Fruit fly (Drosophila melanogaster): ENCODE data around the gene CG9948.

Gene CG9948

dm6 chr3L:6947188-6947971 lies 8.4 kb upstream of the CG9948 start:
- TF ChIP-seq CG8478 (optimal IDR thresholded peaks at IDR 0.05): no peak

- no peak for TF ChIP-seq CTCF (optimal IDR thresholded peaks at IDR 0.05)
- TF ChIP-seq CG8478 (optimal IDR thresholded peaks at IDR 0.05): no peak
Observed at dm6 chr3L:6957753-6958420, 2.1 kb downstream of the CG9948 start, which contains the start of the genes Uqcc1 and Surf1. Uqcc1 (minus strand) TSS chr3L:6958108. Surf1 (plus strand) TSS chr3L:6958346.

DNA sequence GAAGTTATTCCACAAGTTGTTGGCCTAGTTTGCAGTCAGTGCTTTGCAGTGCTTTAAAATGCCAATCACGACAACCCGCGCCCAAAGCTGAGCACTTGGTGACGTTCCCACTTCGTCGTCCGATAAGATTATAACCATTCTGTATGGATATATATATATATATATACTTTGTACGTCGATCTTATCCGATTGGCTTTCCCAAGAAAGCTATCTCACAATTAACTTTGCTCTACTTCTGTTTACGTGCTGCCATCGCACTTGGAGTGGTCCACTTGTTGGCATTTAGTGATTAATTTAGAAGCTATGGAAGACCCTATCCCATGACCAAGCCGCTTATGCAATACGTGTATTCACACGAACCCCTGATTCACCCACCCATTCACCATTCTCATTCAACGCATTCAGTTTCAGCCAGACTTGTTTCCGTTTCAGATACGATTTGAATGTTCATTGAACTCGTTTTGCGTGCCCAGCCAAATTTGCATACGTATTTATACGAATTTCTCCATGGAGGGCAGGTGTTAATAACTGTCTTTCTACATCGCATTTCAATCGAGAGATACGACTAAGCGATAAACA lies 6.3 kb downstream of the CG9948 start:
- TF ChIP-seq CTCF (optimal IDR thresholded peaks at IDR 0.05) (no peak), CG8478 (optimal IDR thresholded peaks at IDR 0.05) (no peak)

- TF ChIP-seq CG8478 (optimal IDR thresholded peaks at IDR 0.05) (no peak), CTCF (optimal IDR thresholded peaks at IDR 0.05) (no peak)
Observed at dm6 chr3L:6963175-6963574, 7.4 kb downstream of the CG9948 start.

DNA sequence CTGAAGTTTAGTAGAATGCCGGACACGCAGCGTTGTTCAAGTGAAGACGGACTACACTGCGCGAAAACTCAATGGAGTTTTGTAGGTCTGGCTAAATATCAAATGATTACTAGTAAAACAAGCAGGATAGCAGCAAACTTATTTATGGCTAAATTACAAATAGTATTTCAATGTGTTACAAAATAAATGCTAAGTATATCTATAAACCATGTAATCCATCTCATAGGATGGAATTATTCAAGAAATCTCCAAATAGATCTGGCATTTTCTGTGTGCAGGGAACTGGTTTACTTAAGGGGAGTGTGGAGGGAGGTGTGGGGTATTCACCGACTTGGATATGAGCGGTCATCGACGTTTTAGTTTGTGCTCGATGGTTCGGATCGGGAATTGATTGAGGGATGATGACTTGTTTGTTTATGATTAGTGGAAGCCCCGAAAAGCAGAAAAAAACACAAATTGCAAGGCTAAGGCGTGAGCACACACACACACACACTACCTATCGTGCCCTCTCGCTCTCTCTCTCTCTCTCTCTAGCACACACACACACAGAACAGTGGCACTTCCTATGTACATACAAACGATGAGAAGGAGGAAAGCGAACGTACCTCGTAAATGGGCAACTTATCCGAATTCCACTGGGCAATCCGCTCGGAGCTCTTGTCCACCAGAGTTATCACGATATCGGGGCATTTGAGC lies 8.1 kb downstream of the CG9948 start:
- TF ChIP-seq CG8478 (optimal IDR thresholded peaks at IDR 0.05) (no peak), CTCF (optimal IDR thresholded peaks at IDR 0.05) (no peak)

dm6 chr3L:6964488-6965152 lies 8.8 kb downstream of the CG9948 start, which contains the start of gene sgl:
sgl (minus strand) TSS chr3L:6964758.
- TF ChIP-seq CTCF (optimal IDR thresholded peaks at IDR 0.05) (no peak), CG8478 (optimal IDR thresholded peaks at IDR 0.05) (no peak)

DNA sequence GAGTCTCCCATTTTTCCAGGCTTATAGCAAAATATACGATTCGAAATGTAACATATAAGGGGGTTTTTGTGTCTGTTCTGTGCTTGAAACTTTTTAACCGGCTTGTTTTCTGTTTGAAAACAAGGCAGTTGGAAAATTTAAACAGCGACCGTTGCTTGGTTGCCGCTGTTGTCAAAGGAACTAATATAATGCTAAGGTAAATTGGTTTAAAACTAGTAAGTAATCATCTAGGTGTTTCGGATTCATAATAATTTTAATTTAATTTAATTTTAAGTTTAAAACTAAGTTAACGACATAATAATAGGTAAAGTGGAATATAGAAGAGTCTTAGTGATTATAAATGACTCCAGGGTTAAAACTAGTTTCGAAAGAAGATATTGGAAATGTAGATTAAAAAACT lies 12.0 kb downstream of the CG9948 start, which contains the start of gene CG10064:
TSS of gene CG10064 (minus strand) at position 101 of the 400 bp plus-strand sequence.
- TF ChIP-seq CTCF (optimal IDR thresholded peaks at IDR 0.05): no peak
- TF ChIP-seq CG8478 (optimal IDR thresholded peaks at IDR 0.05): no peak

- TF ChIP-seq CG8478 (optimal IDR thresholded peaks at IDR 0.05) (no peak), CTCF (optimal IDR thresholded peaks at IDR 0.05) (no peak)
Observed at dm6 chr3L:6968961-6969814, 13.4 kb downstream of the CG9948 start, which contains the start of the genes Mis12 and CG9953. Mis12 (minus strand) TSS chr3L:6969048. CG9953 (plus strand) TSS chr3L:6969658.

DNA sequence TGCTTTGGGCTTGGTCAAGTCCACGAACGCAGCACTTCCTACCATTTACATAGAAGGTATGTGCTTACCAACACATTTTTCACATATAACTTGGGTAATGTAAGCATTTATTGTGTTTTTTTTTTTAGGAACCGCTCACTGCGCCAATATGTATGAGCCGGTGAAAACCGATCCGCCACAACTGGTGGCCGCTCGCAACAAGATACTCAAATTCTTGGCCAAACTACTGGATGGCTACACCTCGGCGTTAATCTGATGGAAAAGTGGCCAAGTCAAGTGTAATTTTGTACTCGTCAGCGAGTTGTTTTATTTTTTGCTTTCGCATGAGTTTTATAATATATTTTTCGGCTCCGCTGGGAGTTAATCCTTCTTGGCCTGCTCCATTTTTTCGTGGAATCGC lies 15.5 kb downstream of the CG9948 start:
- TF ChIP-seq CTCF (optimal IDR thresholded peaks at IDR 0.05): no peak
- TF ChIP-seq CG8478 (optimal IDR thresholded peaks at IDR 0.05): no peak

DNA sequence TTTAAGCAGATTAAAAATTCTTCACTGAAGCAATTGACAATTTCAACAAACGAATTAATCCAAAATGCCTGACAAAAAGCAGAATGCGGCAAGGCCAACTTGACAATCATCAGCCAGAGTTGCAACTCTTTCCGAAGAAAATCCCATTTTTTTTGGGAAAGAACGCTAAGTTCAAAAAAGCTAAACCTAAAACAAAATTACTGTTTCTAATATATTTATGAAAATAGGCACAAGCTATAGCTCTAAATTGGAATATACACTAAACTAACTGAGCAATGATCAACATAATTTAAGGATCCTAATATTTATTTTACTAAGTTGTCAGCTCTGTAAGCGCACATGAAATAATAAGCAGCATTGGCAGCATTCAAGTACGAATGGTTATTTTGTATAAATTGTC lies 16.6 kb downstream of the CG9948 start, which contains the start of gene CG10063:
TSS of gene CG10063 (minus strand) at position 101 of the 400 bp plus-strand sequence.
- TF ChIP-seq CG8478 (optimal IDR thresholded peaks at IDR 0.05): no peak
- no peak for TF ChIP-seq CTCF (optimal IDR thresholded peaks at IDR 0.05)

DNA sequence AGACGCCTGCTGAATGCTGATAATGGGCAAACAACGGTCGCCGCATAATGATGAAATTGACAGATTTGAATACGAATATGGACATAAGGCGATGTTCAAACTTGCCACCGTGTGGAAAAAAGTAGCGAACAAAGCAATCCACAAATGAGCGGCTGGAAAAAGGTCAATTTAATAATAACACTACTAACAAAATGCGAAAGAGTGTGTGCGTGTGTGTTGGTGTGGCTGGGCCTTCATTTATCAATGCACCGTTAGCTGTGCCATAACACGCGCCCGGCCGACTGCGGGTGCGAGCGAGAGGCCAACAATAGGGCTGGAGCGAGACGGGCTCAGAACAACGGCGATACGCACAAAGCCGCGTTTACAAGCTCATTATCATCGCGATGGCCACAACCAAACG lies 20.1 kb downstream of the CG9948 start:
- TF ChIP-seq CG8478 (optimal IDR thresholded peaks at IDR 0.05) (no peak), CTCF (optimal IDR thresholded peaks at IDR 0.05) (no peak)

dm6 chr3L:6976601-6977140 lies 20.9 kb downstream of the CG9948 start:
- TF ChIP-seq CG8478 (optimal IDR thresholded peaks at IDR 0.05) (no peak), CTCF (optimal IDR thresholded peaks at IDR 0.05) (no peak)

dm6 chr3L:6977391-6977790 lies 21.6 kb downstream of the CG9948 start:
- TF ChIP-seq CTCF (optimal IDR thresholded peaks at IDR 0.05) (no peak), CG8478 (optimal IDR thresholded peaks at IDR 0.05) (no peak)

All from S2 (cell line).